Worm (Caenorhabditis elegans): ENCODE measurements around the gene C04H5.7.

DNA sequence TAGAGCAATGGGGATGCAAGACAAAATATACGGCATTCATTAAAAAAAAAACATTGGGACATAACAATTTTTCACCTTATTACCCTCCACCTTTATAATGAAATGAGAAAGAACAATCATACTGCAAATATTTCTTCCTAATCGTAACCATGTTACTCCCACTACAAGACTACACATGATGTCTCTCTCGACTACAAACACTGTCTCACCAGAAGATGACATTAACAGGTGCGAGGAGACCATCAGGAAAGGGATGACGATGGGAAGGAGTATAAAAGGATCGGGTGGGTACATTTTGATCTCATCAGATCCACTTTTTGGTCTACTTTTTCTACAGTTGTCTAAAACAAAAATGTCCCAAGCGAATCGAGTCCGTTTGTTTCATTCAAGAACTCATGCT lies 39.9 kb upstream of the C04H5.7 start, which contains the start of gene dhs-8:
- TF ChIP-seq dao-5 (tag; optimal IDR thresholded peaks at IDR 0.05) (no peak), him-1 (tag; optimal IDR thresholded peaks at IDR 0.05) (no peak), W03F9.2 (tag; optimal IDR thresholded peaks at IDR 0.05) (no peak)
